Worm (Caenorhabditis elegans) whole organism, L1 larva: Measurements from ENCODE around the gene mdf-2.

Source experiments
- C04F5.9 ChIP-seq: sonication (generic microtip); optimal IDR thresholded peaks from 2 replicates; lab custom pipeline; 2016; ENCODE audit warnings: missing genetic modification characterization, missing compliant biosample characterization
- C16A3.4 ChIP-seq: fragments of 150-350 bp; optimal IDR thresholded peaks from 2 replicates; lab custom pipeline; 2014; ENCODE audit warnings: missing biosample characterization, missing genetic modification characterization
- Y116A8C.19 ChIP-seq: sonication (generic microtip); optimal IDR thresholded peaks from 2 replicates; lab custom pipeline; 2016; ENCODE audit warnings: missing compliant biosample characterization, missing genetic modification characterization, borderline replicate concordance
- aly-2 ChIP-seq: fragments of 150-350 bp; optimal IDR thresholded peaks from 2 replicates; lab custom pipeline; 2014; ENCODE audit warnings: missing biosample characterization, missing genetic modification characterization
- ceh-63 ChIP-seq: fragments of 200-800 bp; sonication (Bioruptor generic); optimal IDR thresholded peaks from 2 replicates; lab custom pipeline; 2018; ENCODE audit warnings: mild to moderate bottlenecking, missing genetic modification characterization, missing compliant biosample characterization
- ceh-82 ChIP-seq, 3 experiments: fragments of 150-350 bp in 1 of 3; sonication (generic microtip) in 2 of 3; optimal IDR thresholded peaks; 2 replicates each; lab custom pipeline; 2014 to 2017; ENCODE audit warnings: missing biosample characterization in 3 of 3, missing genetic modification characterization in 3 of 3
- dpl-1 ChIP-seq, 3 experiments: fragments of 150-350 bp in 2 of 3; sonication (generic microtip) in 1 of 3; optimal IDR thresholded peaks; 2 replicates each; lab custom pipeline; 2014 to 2017; ENCODE audit warnings: missing biosample characterization in 3 of 3, missing genetic modification characterization in 3 of 3, missing genetic modification reagents in 3 of 3
- dsc-1 ChIP-seq: sonication (generic microtip); optimal IDR thresholded peaks from 2 replicates; lab custom pipeline; 2016; ENCODE audit warnings: mild to moderate bottlenecking, missing genetic modification characterization, missing compliant biosample characterization
- efl-1 ChIP-seq, 4 experiments: fragments of 150-350 bp; optimal IDR thresholded peaks in 3 of 4; peaks in 1 of 4; 1 replicate in 1 of 4; 2 replicates in 3 of 4; lab custom pipeline; 2014; ENCODE audit warnings: missing biosample characterization in 2 of 4, missing genetic modification characterization in 2 of 4, missing genetic modification reagents in 2 of 4
- egl-13 ChIP-seq: sonication (generic microtip); optimal IDR thresholded peaks from 2 replicates; lab custom pipeline; 2016; ENCODE audit warnings: missing genotype, missing genetic modification reagents, missing genetic modification characterization, missing compliant biosample characterization
- egl-27 ChIP-seq, 2 experiments: fragments of 150-350 bp in 1 of 2; sonication (generic microtip); optimal IDR thresholded peaks; 3 replicates each; lab custom pipeline; 2017 to 2018; ENCODE audit warnings: missing biosample characterization in 2 of 2, missing genetic modification characterization in 2 of 2, missing genetic modification reagents in 2 of 2
- elt-3 ChIP-seq, 6 experiments: fragments of 150-350 bp in 1 of 6; sonication (generic microtip); optimal IDR thresholded peaks; 2 replicates each; lab custom pipeline; 2017 to 2018; ENCODE audit warnings: missing biosample characterization in 6 of 6, missing genetic modification characterization in 6 of 6, inconsistent platforms in 1 of 6
- hlh-17 ChIP-seq: fragments of 200-800 bp; sonication (Bioruptor generic); optimal IDR thresholded peaks from 2 replicates; lab custom pipeline; 2018; ENCODE audit warnings: missing genetic modification characterization, mild to moderate bottlenecking, missing compliant biosample characterization, moderate library complexity, borderline replicate concordance
- hlh-4 ChIP-seq: sonication (generic microtip); optimal IDR thresholded peaks from 2 replicates; lab custom pipeline; 2016; ENCODE audit warnings: mild to moderate bottlenecking, missing genetic modification characterization, missing compliant biosample characterization
- irx-1 ChIP-seq: sonication (generic microtip); optimal IDR thresholded peaks from 2 replicates; lab custom pipeline; 2016; ENCODE audit warnings: missing genetic modification characterization, missing compliant biosample characterization
- isw-1 ChIP-seq: fragments of 200-800 bp; sonication (Bioruptor generic); IDR thresholded peaks from 2 replicates; pipeline ENCODE4 v1.3.6; 2022; ENCODE audit warnings: missing genetic modification characterization, missing compliant biosample characterization
- jun-1 ChIP-seq: fragments of 150-350 bp; optimal IDR thresholded peaks from 2 replicates; lab custom pipeline; 2014; ENCODE audit warnings: missing biosample characterization, missing genetic modification reagents, missing genetic modification characterization
- lin-13 ChIP-seq: fragments of 150-350 bp; optimal IDR thresholded peaks from 2 replicates; lab custom pipeline; 2014; ENCODE audit warnings: missing biosample characterization, missing genetic modification reagents, missing genetic modification characterization
- lin-14 ChIP-seq: fragments of 200-800 bp; sonication (Bioruptor generic); optimal IDR thresholded peaks from 2 replicates; lab custom pipeline; 2018; ENCODE audit warnings: mild to moderate bottlenecking, missing genetic modification characterization, moderate library complexity, missing compliant biosample characterization
- lin-15B ChIP-seq: fragments of 150-350 bp; sonication (generic microtip); optimal IDR thresholded peaks from 3 replicates; lab custom pipeline; 2014; ENCODE audit warnings: missing biosample characterization, missing genetic modification characterization
- lin-35 ChIP-seq, 2 experiments: fragments of 150-350 bp; optimal IDR thresholded peaks; 2 replicates each; lab custom pipeline; 2014; ENCODE audit warnings: missing biosample characterization in 2 of 2, missing genetic modification characterization in 2 of 2, missing genetic modification reagents in 2 of 2
- lin-39 ChIP-seq: fragments of 150-350 bp; optimal IDR thresholded peaks from 2 replicates; lab custom pipeline; 2014; ENCODE audit warnings: missing biosample characterization, missing genetic modification reagents, missing genetic modification characterization
- lsy-2 ChIP-seq, 2 experiments: fragments of 150-350 bp; optimal IDR thresholded peaks; 2 replicates each; lab custom pipeline; 2014; ENCODE audit warnings: missing biosample characterization in 2 of 2, missing genetic modification characterization in 2 of 2
- mdl-1 ChIP-seq, 2 experiments: fragments of 150-350 bp; optimal IDR thresholded peaks; 2 replicates each; lab custom pipeline; 2014 to 2017; ENCODE audit warnings: missing biosample characterization in 2 of 2, missing genetic modification characterization in 2 of 2, inconsistent platforms in 1 of 2
- mep-1 ChIP-seq: fragments of 150-350 bp; optimal IDR thresholded peaks from 2 replicates; lab custom pipeline; 2014; ENCODE audit warnings: missing biosample characterization, missing genetic modification characterization
- nhr-12 ChIP-seq: sonication (generic microtip); optimal IDR thresholded peaks from 2 replicates; lab custom pipeline; 2017; ENCODE audit warnings: missing biosample characterization, missing genetic modification characterization
- nhr-19 ChIP-seq: fragments of 200-800 bp; sonication (Bioruptor generic); conservative IDR thresholded peaks from 2 replicates; pipeline ENCODE4 v1.3.6; 2022; ENCODE audit warnings: missing genetic modification characterization, missing compliant biosample characterization
- nhr-20 ChIP-seq: sonication (generic microtip); optimal IDR thresholded peaks from 2 replicates; lab custom pipeline; 2016; ENCODE audit warnings: mild to moderate bottlenecking, missing genetic modification characterization, missing compliant biosample characterization
- nhr-28 ChIP-seq: fragments of 150-350 bp; optimal IDR thresholded peaks from 2 replicates; lab custom pipeline; 2014; ENCODE audit warnings: missing biosample characterization, missing genetic modification characterization
- nhr-47 ChIP-seq: sonication (generic microtip); optimal IDR thresholded peaks from 2 replicates; lab custom pipeline; 2016; ENCODE audit warnings: mild to moderate bottlenecking, missing genetic modification characterization, moderate library complexity, missing compliant biosample characterization
- nhr-77 ChIP-seq: fragments of 150-350 bp; optimal IDR thresholded peaks from 2 replicates; lab custom pipeline; 2014; ENCODE audit warnings: missing biosample characterization, missing genetic modification characterization
- nhr-84 ChIP-seq: sonication (generic microtip); optimal IDR thresholded peaks from 2 replicates; lab custom pipeline; 2017; ENCODE audit warnings: missing biosample characterization, missing genetic modification characterization
- nhr-90 ChIP-seq: sonication (generic microtip); optimal IDR thresholded peaks from 2 replicates; lab custom pipeline; 2016; ENCODE audit warnings: mild to moderate bottlenecking, missing genetic modification characterization, missing compliant biosample characterization; ENCODE audit not compliant: poor library complexity
- pqm-1 ChIP-seq: sonication (generic microtip); optimal IDR thresholded peaks from 3 replicates; lab custom pipeline; 2017; ENCODE audit warnings: missing biosample characterization, missing genetic modification characterization
- rnt-1 ChIP-seq: sonication (generic microtip); optimal IDR thresholded peaks from 2 replicates; lab custom pipeline; 2016; ENCODE audit warnings: mild to moderate bottlenecking, missing genetic modification characterization, moderate library complexity, missing compliant biosample characterization
- skn-1 ChIP-seq: fragments of 150-350 bp; optimal IDR thresholded peaks from 2 replicates; lab custom pipeline; 2014; ENCODE audit warnings: missing biosample characterization, missing genetic modification characterization
- snu-23 ChIP-seq: sonication (generic microtip); optimal IDR thresholded peaks from 2 replicates; lab custom pipeline; 2016; ENCODE audit warnings: missing genetic modification characterization, missing compliant biosample characterization
- swsn-7 ChIP-seq: sonication (generic microtip); optimal IDR thresholded peaks from 2 replicates; lab custom pipeline; 2016; ENCODE audit warnings: missing genetic modification characterization, missing compliant biosample characterization
- tbx-2 ChIP-seq: sonication (generic microtip); optimal IDR thresholded peaks from 2 replicates; lab custom pipeline; 2016; ENCODE audit warnings: missing genetic modification characterization, missing compliant biosample characterization
- unc-130 ChIP-seq: fragments of 150-350 bp; optimal IDR thresholded peaks from 2 replicates; lab custom pipeline; 2017; ENCODE audit warnings: missing biosample characterization, missing genetic modification characterization, inconsistent platforms
- unc-30 ChIP-seq: sonication (generic microtip); optimal IDR thresholded peaks from 2 replicates; lab custom pipeline; 2017; ENCODE audit warnings: missing biosample characterization, missing genetic modification characterization
- unc-62 ChIP-seq: fragments of 150-350 bp; optimal IDR thresholded peaks from 2 replicates; lab custom pipeline; 2014; ENCODE audit warnings: missing biosample characterization, missing genetic modification reagents, missing genetic modification characterization
- unc-98 ChIP-seq: fragments of 200-800 bp; sonication (Bioruptor generic); IDR thresholded peaks from 2 replicates; pipeline ENCODE4 v1.3.6; 2022; ENCODE audit warnings: missing genetic modification characterization, missing compliant biosample characterization
- xbp-1 ChIP-seq: sonication (generic microtip); optimal IDR thresholded peaks from 2 replicates; lab custom pipeline; 2016; ENCODE audit warnings: missing genetic modification characterization, missing compliant biosample characterization
- zag-1 ChIP-seq: fragments of 150-350 bp; optimal IDR thresholded peaks from 2 replicates; lab custom pipeline; 2014; ENCODE audit warnings: missing biosample characterization, missing genetic modification characterization
- zip-4 ChIP-seq: fragments of 200-800 bp; sonication (Bioruptor generic); optimal IDR thresholded peaks from 2 replicates; lab custom pipeline; 2018; ENCODE audit warnings: mild to moderate bottlenecking, missing genetic modification characterization, moderate library complexity, missing compliant biosample characterization
- ztf-11 ChIP-seq, 2 experiments: sonication (generic microtip); optimal IDR thresholded peaks; 2 replicates each; lab custom pipeline; 2016 to 2017; ENCODE audit warnings: missing genetic modification characterization in 2 of 2, missing biosample characterization in 1 of 2, missing compliant biosample characterization in 1 of 2
- ztf-4 ChIP-seq: fragments of 150-350 bp; optimal IDR thresholded peaks from 2 replicates; lab custom pipeline; 2014; ENCODE audit warnings: missing biosample characterization, missing genetic modification characterization

Gene mdf-2

DNA sequence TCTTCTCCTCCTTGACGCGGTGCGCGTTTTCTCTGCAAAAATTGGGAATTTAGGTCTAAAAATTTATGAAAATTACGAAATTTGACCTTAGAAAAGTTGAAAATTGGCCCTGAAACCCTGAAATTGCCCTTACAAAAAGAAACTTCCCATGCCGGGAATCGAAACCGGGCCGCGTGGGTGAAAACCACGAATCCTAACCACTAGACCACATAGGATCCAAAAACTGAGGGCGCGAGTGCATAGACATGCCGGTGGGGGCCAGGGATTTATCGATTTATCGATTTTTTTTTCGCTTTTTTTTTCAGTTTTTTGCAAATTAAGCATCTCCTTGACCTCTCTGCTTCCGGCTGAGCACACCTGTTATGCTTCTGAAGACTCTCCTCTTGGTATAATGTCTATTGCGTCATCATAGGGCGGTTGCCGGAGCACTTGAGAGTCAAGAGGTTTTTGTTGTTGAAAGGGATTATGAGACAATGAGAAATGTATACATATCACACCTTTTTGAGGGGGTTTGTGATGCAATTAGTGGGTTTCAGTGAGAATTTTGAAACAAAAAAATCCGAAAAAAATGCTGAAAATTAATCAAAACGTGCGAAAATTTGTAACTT lies 1.2 kb downstream of the mdf-2 start:
- TF ChIP-seq ceh-63 (GFP tag; lab: Kevin White, UChicago) (no peak), lin-39 (tag; lab: Kevin White, UChicago) (no peak), egl-13 (tag; lab: Kevin White, UChicago) (no peak), ztf-4 (tag; lab: Kevin White, UChicago) (no peak), jun-1 (tag; lab: Kevin White, UChicago) (no peak), snu-23 (GFP tag; lab: Kevin White, UChicago) (peak; percentile 41), skn-1 (tag; lab: Kevin White, UChicago) (peak; percentile 29), Y116A8C.19 (no peak), nhr-47 (tag; lab: Kevin White, UChicago) (peak; percentile 61), ceh-82 (tag; optimal IDR thresholded peaks at IDR 0.05; lab: Kevin White, UChicago) (no peak), zag-1 (tag; lab: Kevin White, UChicago) (no peak), dsc-1 (tag; lab: Kevin White, UChicago) (peak; percentile 59), lin-15B (tag; lab: Kevin White, UChicago) (no peak), aly-2 (tag; lab: Kevin White, UChicago) (no peak), tbx-2 (tag; lab: Kevin White, UChicago) (peak; percentile 24), isw-1 (no peak), egl-27 (tag; optimal IDR thresholded peaks at IDR 0.05; lab: Kevin White, UChicago) (no peak), nhr-77 (no peak), nhr-19 (peak; percentile 50), rnt-1 (tag; lab: Kevin White, UChicago) (peak; percentile 40), lin-35 (GFP tag; optimal IDR thresholded peaks at IDR 0.05; lab: Kevin White, UChicago) (peak in 1 of 2 experiments; percentile 56), lin-14 (no peak), lin-13 (GFP tag; lab: Kevin White, UChicago) (no peak), irx-1 (tag; lab: Kevin White, UChicago) (no peak), nhr-90 (tag; lab: Kevin White, UChicago) (peak; percentile 36), ztf-11 (tag; optimal IDR thresholded peaks at IDR 0.05; lab: Kevin White, UChicago) (no peak), elt-3 (tag; optimal IDR thresholded peaks at IDR 0.05; lab: Kevin White, UChicago) (no peak), dpl-1 (GFP tag; optimal IDR thresholded peaks at IDR 0.05; lab: Kevin White, UChicago) (peak; percentile 16 to 32 (median 31)), C16A3.4 (peak; percentile 2), C04F5.9 (no peak), unc-62 (GFP tag; lab: Kevin White, UChicago) (no peak), unc-98 (GFP tag; lab: Robert Waterston, UW) (no peak), swsn-7 (tag; lab: Kevin White, UChicago) (peak; percentile 43), efl-1 (optimal IDR thresholded peaks at IDR 0.05; lab: Kevin White, UChicago) (peak in 1 of 2 experiments; percentile 42), efl-1 (GFP tag; optimal IDR thresholded peaks at IDR 0.05 in 1 of 2; lab: Kevin White, UChicago) (peak; percentile 46 to 93), hlh-17 (GFP tag; lab: Kevin White, UChicago) (no peak), mdl-1 (tag; optimal IDR thresholded peaks at IDR 0.05; lab: Kevin White, UChicago) (peak in 1 of 2 experiments; percentile 8), nhr-28 (tag; lab: Kevin White, UChicago) (no peak), nhr-84 (tag; lab: Kevin White, UChicago) (no peak), hlh-4 (tag; lab: Kevin White, UChicago) (no peak), unc-130 (tag; lab: Kevin White, UChicago) (no peak), nhr-12 (tag; lab: Kevin White, UChicago) (no peak), pqm-1 (tag; lab: Kevin White, UChicago) (no peak), zip-4 (GFP tag; lab: Kevin White, UChicago) (peak; percentile 8), lsy-2 (tag; optimal IDR thresholded peaks at IDR 0.05; lab: Kevin White, UChicago) (peak; percentile 12 to 41), unc-30 (tag; lab: Kevin White, UChicago) (no peak), mep-1 (tag; lab: Kevin White, UChicago) (peak; percentile 13), nhr-20 (peak; percentile 19), xbp-1 (tag; lab: Kevin White, UChicago) (peak; percentile 21)
